Fruit fly (Drosophila melanogaster): ENCODE measurements around the gene dpr8.

DNA sequence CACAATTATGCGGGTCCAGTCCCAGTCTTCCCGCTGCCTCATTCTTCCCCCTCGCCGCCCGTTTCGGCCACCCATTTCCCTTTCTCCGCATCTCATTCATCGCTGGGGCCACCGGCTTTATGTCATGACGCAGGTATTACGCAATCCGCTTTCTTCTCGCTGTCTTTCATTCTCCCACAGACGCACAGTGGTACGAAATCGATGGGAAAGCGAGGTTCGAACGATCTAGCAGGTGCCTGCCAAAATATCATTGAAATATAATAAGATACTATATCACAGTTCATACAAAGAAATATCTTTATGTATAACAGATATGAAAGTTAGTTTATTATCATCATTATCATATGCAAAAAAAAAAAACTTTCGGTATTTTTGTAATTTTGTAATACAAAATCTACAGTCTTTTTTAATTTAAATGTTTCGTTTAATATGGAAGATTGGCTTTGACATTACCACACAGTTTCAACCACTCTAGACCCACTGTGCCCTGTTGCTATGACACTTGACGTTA is 161.6 kb downstream of the dpr8 start:
- TF ChIP-seq CG9948 (tag; optimal IDR thresholded peaks at IDR 0.05) (peak; percentile 68), CG14655 (GFP tag; optimal IDR thresholded peaks at IDR 0.05) (peak; percentile 79), CG8301 (tag; optimal IDR thresholded peaks at IDR 0.05) (peak; percentile 62), CG13204 (GFP tag; optimal IDR thresholded peaks at IDR 0.05) (no peak), Pif1A (GFP tag; optimal IDR thresholded peaks at IDR 0.05) (peak; percentile 75), EcR (GFP tag; optimal IDR thresholded peaks at IDR 0.05) (no peak)

Data from whole organism, pupa.